ENCODE assay signal across 4 fruit fly cellular contexts in genomic region chrX:12082244-12082643, dm6.
A peak's percentile ranks its signal among the peaks of the same experiment; 100 is the strongest.
TF ChIP-seq lines count a peak whose summit lies in the region.

No protein-coding gene starts in this region.

- TF ChIP-seq CTCF in whole organism, embryonic (GFP tag; optimal IDR thresholded peaks at IDR 0.05; lab: Kevin White, UChicago): no peak

TF ChIP-seq in whole organism, embryonic, 481 proteins besides CTCF, POLR2A, EP300 and RAD21 (continues in another document):
- TF ChIP-seq PHDP (tag; optimal IDR thresholded peaks at IDR 0.05; lab: Kevin White, UChicago): peak; percentile 3
- TF ChIP-seq twi (tag; optimal IDR thresholded peaks at IDR 0.05; lab: Kevin White, UChicago): peak; percentile 54
- TF ChIP-seq phol (tag; optimal IDR thresholded peaks at IDR 0.05; lab: Kevin White, UChicago): peak; percentile 29
- TF ChIP-seq Oli (tag; optimal IDR thresholded peaks at IDR 0.05; lab: Kevin White, UChicago): peak; percentile 3
- peak; percentile 3 for TF ChIP-seq D19A (tag; optimal IDR thresholded peaks at IDR 0.05; lab: Kevin White, UChicago)
- TF ChIP-seq Med (GFP tag; lab: Kevin White, UChicago): peak; percentile 67
- TF ChIP-seq CG14710 (tag; optimal IDR thresholded peaks at IDR 0.05; lab: Kevin White, UChicago): peak; percentile 11
- TF ChIP-seq Blimp-1 (GFP tag; optimal IDR thresholded peaks at IDR 0.05; lab: Kevin White, UChicago): peak; percentile 31
- TF ChIP-seq dpn (GFP tag; optimal IDR thresholded peaks at IDR 0.05; lab: Kevin White, UChicago): peak in 1 of 2 experiments; percentile 8
- TF ChIP-seq Xbp1 (GFP tag; optimal IDR thresholded peaks at IDR 0.05; lab: Kevin White, UChicago): peak; percentile 18
- peak in 1 of 2 experiments; percentile 20 for TF ChIP-seq eve (GFP tag; optimal IDR thresholded peaks at IDR 0.05; lab: Kevin White, UChicago)
- no peak for TF ChIP-seq Taf1 (GFP tag; IDR thresholded peaks at IDR 0.05; lab: Robert Waterston, UW)
- no peak for TF ChIP-seq sna (GFP tag; IDR thresholded peaks at IDR 0.05; lab: Robert Waterston, UW; ENCODE audit: partially characterized antibody)
- peak; percentile 7 for TF ChIP-seq CG8924 (tag; optimal IDR thresholded peaks at IDR 0.05; lab: Kevin White, UChicago)
- peak; percentile 17 for TF ChIP-seq CG30403 (GFP tag; optimal IDR thresholded peaks at IDR 0.05; lab: Kevin White, UChicago)
- no peak for TF ChIP-seq Awh (GFP tag; IDR thresholded peaks at IDR 0.05; lab: Robert Waterston, UW)
- no peak for TF ChIP-seq kah (GFP tag; optimal IDR thresholded peaks at IDR 0.05; lab: Kevin White, UChicago)
- peak; percentile 94 for TF ChIP-seq Ets65A (GFP tag; lab: Kevin White, UChicago)
- peak; percentile 54 for TF ChIP-seq CG11504 (tag; optimal IDR thresholded peaks at IDR 0.05; lab: Kevin White, UChicago)
- TF ChIP-seq nmo (GFP tag; optimal IDR thresholded peaks at IDR 0.05; lab: Kevin White, UChicago): peak; percentile 13
- peak; percentile 31; the same call in 1 of the 2 replicates for TF ChIP-seq Xrp1 (GFP tag; IDR thresholded peaks at IDR 0.05; lab: Robert Waterston, UW)
- no peak for TF ChIP-seq CG10959 (GFP tag; IDR thresholded peaks at IDR 0.05; lab: Robert Waterston, UW)
- TF ChIP-seq Meics (GFP tag; optimal IDR thresholded peaks at IDR 0.05; lab: Kevin White, UChicago): peak; percentile 6

TF ChIP-seq in whole organism, prepupa, 60 proteins besides CTCF, POLR2A, EP300 and RAD21 (continues in another document):
- TF ChIP-seq OdsH (GFP tag; optimal IDR thresholded peaks at IDR 0.05; lab: Kevin White, UChicago) (no peak), svp (GFP tag; lab: Kevin White, UChicago) (peak; percentile 60), Sox15 (GFP tag; optimal IDR thresholded peaks at IDR 0.05; lab: Kevin White, UChicago) (no peak), fd59A (GFP tag; optimal IDR thresholded peaks at IDR 0.05; lab: Kevin White, UChicago) (no peak), salr (GFP tag; optimal IDR thresholded peaks at IDR 0.05; lab: Kevin White, UChicago) (no peak), CG8319 (GFP tag; optimal IDR thresholded peaks at IDR 0.05; lab: Kevin White, UChicago) (no peak), CG15336 (GFP tag; IDR thresholded peaks at IDR 0.05; lab: Robert Waterston, UW) (no peak), CG11902 (GFP tag; optimal IDR thresholded peaks at IDR 0.05; lab: Kevin White, UChicago) (no peak), esn (GFP tag; optimal IDR thresholded peaks at IDR 0.05; lab: Kevin White, UChicago) (no peak), CG7368 (GFP tag; optimal IDR thresholded peaks at IDR 0.05; lab: Kevin White, UChicago) (no peak), CG6854 (GFP tag; optimal IDR thresholded peaks at IDR 0.05; lab: Kevin White, UChicago) (no peak), CG6276 (GFP tag; optimal IDR thresholded peaks at IDR 0.05; lab: Kevin White, UChicago) (no peak), dac (GFP tag; optimal IDR thresholded peaks at IDR 0.05; lab: Kevin White, UChicago) (no peak), dsx (GFP tag; optimal IDR thresholded peaks at IDR 0.05; lab: Kevin White, UChicago; ENCODE audit: poor library complexity, severe bottlenecking) (no peak), Met (GFP tag; optimal IDR thresholded peaks at IDR 0.05; lab: Kevin White, UChicago) (peak; percentile 2), CG10631 (GFP tag; optimal IDR thresholded peaks at IDR 0.05; lab: Kevin White, UChicago) (no peak), Gug (GFP tag; IDR thresholded peaks at IDR 0.05; lab: Robert Waterston, UW) (no peak), CG6792 (GFP tag; optimal IDR thresholded peaks at IDR 0.05; lab: Kevin White, UChicago) (no peak), achi (GFP tag; optimal IDR thresholded peaks at IDR 0.05; lab: Kevin White, UChicago) (no peak), pdm3 (GFP tag; optimal IDR thresholded peaks at IDR 0.05; lab: Kevin White, UChicago) (no peak), Smox (GFP tag; optimal IDR thresholded peaks at IDR 0.05; lab: Kevin White, UChicago) (no peak), Lpt (GFP tag; optimal IDR thresholded peaks at IDR 0.05; lab: Kevin White, UChicago) (no peak), acj6 (GFP tag; optimal IDR thresholded peaks at IDR 0.05; lab: Kevin White, UChicago) (no peak), CG6808 (GFP tag; optimal IDR thresholded peaks at IDR 0.05; lab: Kevin White, UChicago) (no peak), Ets96B (tag; optimal IDR thresholded peaks at IDR 0.05; lab: Kevin White, UChicago) (no peak)

TF ChIP-seq in whole organism, pupa, 21 proteins besides CTCF, POLR2A, EP300 and RAD21:
- TF ChIP-seq gl (tag; optimal IDR thresholded peaks at IDR 0.05; lab: Kevin White, UChicago) (no peak), CG14655 (GFP tag; optimal IDR thresholded peaks at IDR 0.05; lab: Kevin White, UChicago) (no peak), CG8159 (tag; optimal IDR thresholded peaks at IDR 0.05; lab: Kevin White, UChicago) (peak; percentile 20), Ets98B (GFP tag; IDR thresholded peaks at IDR 0.05; lab: Robert Waterston, UW) (no peak), CG15710 (tag; optimal IDR thresholded peaks at IDR 0.05; lab: Kevin White, UChicago) (no peak), CG9948 (tag; optimal IDR thresholded peaks at IDR 0.05; lab: Kevin White, UChicago) (no peak)

TF ChIP-seq in whole organism, wandering third instar larva, 38 proteins besides CTCF, POLR2A, EP300 and RAD21:
- TF ChIP-seq sage (GFP tag; optimal IDR thresholded peaks at IDR 0.05; lab: Kevin White, UChicago) (no peak), CG32264 (GFP tag; optimal IDR thresholded peaks at IDR 0.05; lab: Kevin White, UChicago) (no peak), br (GFP tag; optimal IDR thresholded peaks at IDR 0.05; lab: Kevin White, UChicago) (no peak), N (GFP tag; optimal IDR thresholded peaks at IDR 0.05; lab: Kevin White, UChicago) (no peak), rgr (GFP tag; optimal IDR thresholded peaks at IDR 0.05; lab: Kevin White, UChicago) (no peak), HLH106 (tag; optimal IDR thresholded peaks at IDR 0.05; lab: Kevin White, UChicago) (peak; percentile 20), ey (GFP tag; optimal IDR thresholded peaks at IDR 0.05; lab: Kevin White, UChicago) (no peak), Abd-B (GFP tag; optimal IDR thresholded peaks at IDR 0.05; lab: Kevin White, UChicago) (no peak), Hr78 (GFP tag; optimal IDR thresholded peaks at IDR 0.05; lab: Kevin White, UChicago) (no peak), Dif (GFP tag; optimal IDR thresholded peaks at IDR 0.05; lab: Kevin White, UChicago; ENCODE audit: partially characterized antibody) (no peak), Vsx2 (GFP tag; optimal IDR thresholded peaks at IDR 0.05; lab: Kevin White, UChicago; ENCODE audit: partially characterized antibody) (no peak), dmrt93B (GFP tag; optimal IDR thresholded peaks at IDR 0.05; lab: Kevin White, UChicago) (no peak), fru (GFP tag; optimal IDR thresholded peaks at IDR 0.05; lab: Kevin White, UChicago) (no peak), foxo (GFP tag; optimal IDR thresholded peaks at IDR 0.05; lab: Kevin White, UChicago) (peak in 1 of 2 experiments; percentile 9), Sp1 (GFP tag; optimal IDR thresholded peaks at IDR 0.05; lab: Kevin White, UChicago) (peak; percentile 13), tai (GFP tag; optimal IDR thresholded peaks at IDR 0.05; lab: Kevin White, UChicago) (no peak), GATAd (GFP tag; optimal IDR thresholded peaks at IDR 0.05; lab: Kevin White, UChicago) (no peak), Rel (GFP tag; optimal IDR thresholded peaks at IDR 0.05; lab: Kevin White, UChicago) (no peak), Rel (tag; optimal IDR thresholded peaks at IDR 0.05; lab: Kevin White, UChicago) (no peak), psq (GFP tag; optimal IDR thresholded peaks at IDR 0.05; lab: Kevin White, UChicago) (no peak), sv (GFP tag; optimal IDR thresholded peaks at IDR 0.05; lab: Kevin White, UChicago) (no peak), Jra (GFP tag; optimal IDR thresholded peaks at IDR 0.05; lab: Kevin White, UChicago) (no peak)

Comparison
In these comparisons a context has a peak if more than half of its experiments do, and no peak if none do; other contexts are left out.
1. Of the 7 proteins assayed by ChIP-seq in both whole organism, embryonic and whole organism, prepupa: peak only in whole organism, embryonic: Blimp-1; only in whole organism, prepupa: none; in both: none; in neither: 6.